Fruit fly (Drosophila melanogaster): ENCODE data around the gene CG42717.
A peak's percentile ranks its signal among the peaks of the same experiment; 100 is the strongest.

Gene CG42717

DNA sequence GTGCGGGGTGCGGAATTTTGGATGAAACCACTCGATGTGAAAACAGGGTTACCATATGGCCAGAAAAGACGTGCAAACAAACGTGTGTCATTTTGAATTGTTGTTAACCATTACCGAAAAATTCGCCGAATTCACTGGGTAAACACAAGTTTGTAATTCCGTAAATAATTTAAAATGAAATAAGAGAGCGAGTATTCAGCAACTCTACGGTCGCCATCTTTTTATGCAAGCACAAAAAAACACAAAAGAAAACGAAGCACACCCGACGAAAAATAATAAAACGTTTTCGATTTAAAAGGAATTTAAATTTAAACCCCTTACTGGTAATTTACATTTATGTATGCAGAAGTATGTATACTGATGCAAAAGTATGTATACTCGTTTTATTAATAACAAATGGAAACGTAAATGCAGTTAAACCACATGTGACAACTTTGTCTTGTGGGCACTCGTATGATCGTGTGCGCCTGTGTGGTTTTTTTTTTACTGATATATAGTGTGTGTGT, 12.9 kb upstream of the CG42717 start (continued):
- TF ChIP-seq HLHmδ (GFP tag; optimal IDR thresholded peaks at IDR 0.05) (no peak), pum (GFP tag; optimal IDR thresholded peaks at IDR 0.05) (peak; percentile 82), z (GFP tag; IDR thresholded peaks at IDR 0.05) (peak; percentile 77; the same call in 2 of the 3 replicates), CG15601 (tag; optimal IDR thresholded peaks at IDR 0.05) (peak; percentile 93), Hr3 (GFP tag; optimal IDR thresholded peaks at IDR 0.05) (peak; percentile 85), CG7357 (GFP tag; IDR thresholded peaks at IDR 0.05) (peak; percentile 71; the same call in 2 of the 3 replicates), CG12299 (tag; optimal IDR thresholded peaks at IDR 0.05) (peak; percentile 94), lbe (GFP tag; optimal IDR thresholded peaks at IDR 0.05) (peak; percentile 97), Myb (GFP tag; optimal IDR thresholded peaks at IDR 0.05) (peak; percentile 73), Elba2 (GFP tag; optimal IDR thresholded peaks at IDR 0.05) (peak; percentile 38), twi (tag; optimal IDR thresholded peaks at IDR 0.05) (peak; percentile 69), CG13424 (tag; optimal IDR thresholded peaks at IDR 0.05) (peak; percentile 96), Ets65A (GFP tag) (peak; percentile 95), Asciz (GFP tag; optimal IDR thresholded peaks at IDR 0.05) (peak; percentile 82), wek (GFP tag; optimal IDR thresholded peaks at IDR 0.05) (peak; percentile 75), exex (tag; optimal IDR thresholded peaks at IDR 0.05) (peak; percentile 77), gfzf (GFP tag; optimal IDR thresholded peaks at IDR 0.05) (no peak), grn (GFP tag; optimal IDR thresholded peaks at IDR 0.05) (no peak), Gsc (GFP tag; IDR thresholded peaks at IDR 0.05) (no peak), CG3163 (GFP tag; optimal IDR thresholded peaks at IDR 0.05) (peak; percentile 64), Kr (GFP tag; optimal IDR thresholded peaks at IDR 0.05) (no peak), sr (GFP tag; IDR thresholded peaks at IDR 0.05) (peak; percentile 47; the same call in 1 of the 3 replicates), dysf (GFP tag; IDR thresholded peaks at IDR 0.05) (peak; percentile 95), shn (GFP tag; optimal IDR thresholded peaks at IDR 0.05) (peak; percentile 75), C15 (GFP tag; IDR thresholded peaks at IDR 0.05) (peak; percentile 84; the same call in 2 of the 3 replicates), CG16815 (GFP tag; optimal IDR thresholded peaks at IDR 0.05) (peak; percentile 78), CG4617 (GFP tag; optimal IDR thresholded peaks at IDR 0.05; ENCODE audit: borderline replicate concordance) (peak; percentile 57), Awh (GFP tag; IDR thresholded peaks at IDR 0.05) (peak; percentile 83), Atf6 (GFP tag; IDR thresholded peaks at IDR 0.05) (peak; percentile 96), stwl (tag; optimal IDR thresholded peaks at IDR 0.05) (peak; percentile 39), CG32772 (GFP tag; IDR thresholded peaks at IDR 0.05) (peak; percentile 89), onecut (GFP tag; IDR thresholded peaks at IDR 0.05) (peak; percentile 62), CG9817 (tag; optimal IDR thresholded peaks at IDR 0.05) (peak; percentile 90), dpn (GFP tag; optimal IDR thresholded peaks at IDR 0.05) (peak; percentile 85 to 91), zf30C (GFP tag; optimal IDR thresholded peaks at IDR 0.05) (no peak), CG11696 (GFP tag; IDR thresholded peaks at IDR 0.05) (peak; percentile 87), trh (GFP tag; optimal IDR thresholded peaks at IDR 0.05) (peak; percentile 85), Med (GFP tag) (peak; percentile 97), Neu2 (GFP tag; optimal IDR thresholded peaks at IDR 0.05; ENCODE audit: borderline replicate concordance) (peak; percentile 30), Xbp1 (GFP tag; optimal IDR thresholded peaks at IDR 0.05) (peak; percentile 90), CG10431 (GFP tag; optimal IDR thresholded peaks at IDR 0.05) (peak; percentile 83), CG3995 (GFP tag; optimal IDR thresholded peaks at IDR 0.05) (peak; percentile 57), zen (tag; optimal IDR thresholded peaks at IDR 0.05) (peak; percentile 92), CG7987 (GFP tag; optimal IDR thresholded peaks at IDR 0.05) (peak; percentile 72), Tbp (GFP tag; optimal IDR thresholded peaks at IDR 0.05) (no peak), cwo (GFP tag; optimal IDR thresholded peaks at IDR 0.05) (peak; percentile 90), fd96Cb (tag; optimal IDR thresholded peaks at IDR 0.05) (peak; percentile 92), sens (GFP tag) (peak; percentile 99), CG17568 (GFP tag; optimal IDR thresholded peaks at IDR 0.05) (peak; percentile 92), pan (optimal IDR thresholded peaks at IDR 0.05) (no peak), pan (GFP tag; optimal IDR thresholded peaks at IDR 0.05 in 1 of 2, IDR thresholded peaks at IDR 0.05 in 1 of 2) (peak in 1 of 2 experiments; percentile 93)

Measured in whole organism, embryonic.